Fruit fly (Drosophila melanogaster) whole organism, pupa: ENCODE measurements around the gene Ssl1.

ENCODE experiments used
- CG10348 ChIP-seq: fragments of 200-800 bp; sonication (Bioruptor generic); IDR thresholded peaks from 2 replicates; pipeline ENCODE4 v1.3.6; 2022; ENCODE audit warnings: missing biosample characterization, missing genetic modification characterization
- CG12605 ChIP-seq: fragments of 200-800 bp; sonication (Bioruptor generic); IDR thresholded peaks from 2 replicates; pipeline ENCODE4 v1.3.6; 2022; ENCODE audit warnings: missing biosample characterization, missing genetic modification characterization
- CG13204 ChIP-seq: fragments of 200-800 bp; sonication (Bioruptor generic); optimal IDR thresholded peaks from 2 replicates; lab custom pipeline; 2018; ENCODE audit warnings: missing biosample characterization, mild to moderate bottlenecking, missing genetic modification characterization, moderate library complexity
- CG14655 ChIP-seq: fragments of 200-800 bp; sonication (Bioruptor generic); optimal IDR thresholded peaks from 3 replicates; lab custom pipeline; 2017; ENCODE audit warnings: mild to moderate bottlenecking, missing biosample characterization, missing genetic modification reagents, missing genetic modification characterization
- CG15710 ChIP-seq: fragments of 200-800 bp; sonication (Bioruptor generic); optimal IDR thresholded peaks from 2 replicates; lab custom pipeline; 2018; ENCODE audit warnings: missing biosample characterization, mild to moderate bottlenecking, missing genetic modification characterization, moderate library complexity
- CG17806 ChIP-seq: fragments of 200-800 bp; sonication (Bioruptor generic); optimal IDR thresholded peaks from 2 replicates; lab custom pipeline; 2018; ENCODE audit warnings: missing biosample characterization, mild to moderate bottlenecking, missing genetic modification characterization, moderate library complexity
- CG32121 ChIP-seq: fragments of 200-800 bp; sonication (Bioruptor generic); IDR thresholded peaks from 2 replicates; pipeline ENCODE4 v1.3.6; 2022; ENCODE audit warnings: missing biosample characterization, missing genetic modification characterization
- CG34367 ChIP-seq: fragments of 200-800 bp; sonication (Bioruptor generic); optimal IDR thresholded peaks from 2 replicates; lab custom pipeline; 2018; ENCODE audit warnings: missing biosample characterization, mild to moderate bottlenecking, missing genetic modification characterization
- CG4496 ChIP-seq: fragments of 200-800 bp; sonication (Bioruptor generic); IDR thresholded peaks from 3 replicates; pipeline ENCODE4 v1.3.6; 2022; ENCODE audit warnings: missing biosample characterization, missing genetic modification characterization
- CG8159 ChIP-seq: fragments of 200-800 bp; sonication (Bioruptor generic); optimal IDR thresholded peaks from 3 replicates; lab custom pipeline; 2018; ENCODE audit warnings: missing biosample characterization, mild to moderate bottlenecking, missing genetic modification characterization, moderate library complexity
- CG8301 ChIP-seq: fragments of 200-800 bp; sonication (Bioruptor generic); optimal IDR thresholded peaks from 2 replicates; lab custom pipeline; 2018; ENCODE audit warnings: missing biosample characterization, mild to moderate bottlenecking, missing genetic modification characterization
- CG9948 ChIP-seq: fragments of 200-800 bp; sonication (Bioruptor generic); optimal IDR thresholded peaks from 2 replicates; lab custom pipeline; 2018; ENCODE audit warnings: missing biosample characterization, mild to moderate bottlenecking, missing genetic modification characterization, moderate library complexity
- D1 ChIP-seq: fragments of 200-800 bp; sonication (Bioruptor generic); optimal IDR thresholded peaks from 2 replicates; lab custom pipeline; 2018; ENCODE audit warnings: missing biosample characterization, mild to moderate bottlenecking, missing genetic modification characterization, moderate library complexity
- EcR ChIP-seq: fragments of 200-800 bp; sonication (Bioruptor generic); optimal IDR thresholded peaks from 3 replicates; lab custom pipeline; 2019; ENCODE audit warnings: missing biosample characterization, missing genetic modification characterization, mild to moderate bottlenecking, moderate library complexity, missing genetic modification reagents
- Ets98B ChIP-seq: fragments of 200-800 bp; sonication (Bioruptor generic); IDR thresholded peaks from 2 replicates; pipeline ENCODE4 v1.3.6; 2022; ENCODE audit warnings: missing biosample characterization, missing genetic modification characterization
- Pif1A ChIP-seq: fragments of 200-800 bp; sonication (Bioruptor generic); optimal IDR thresholded peaks from 3 replicates; lab custom pipeline; 2016; ENCODE audit warnings: missing biosample characterization, missing genetic modification characterization
- Pif1B ChIP-seq: fragments of 200-800 bp; sonication (Bioruptor generic); optimal IDR thresholded peaks from 3 replicates; lab custom pipeline; 2016; ENCODE audit warnings: missing biosample characterization, missing genetic modification characterization
- Snoo ChIP-seq: fragments of 200-800 bp; sonication (Bioruptor generic); optimal IDR thresholded peaks from 3 replicates; lab custom pipeline; 2017; ENCODE audit warnings: missing biosample characterization, mild to moderate bottlenecking, missing genetic modification characterization, inconsistent platforms
- fd96Ca ChIP-seq: fragments of 200-800 bp; sonication (Bioruptor generic); IDR thresholded peaks from 3 replicates; pipeline ENCODE4 v1.3.6; 2022; ENCODE audit warnings: missing biosample characterization, missing genetic modification characterization
- gl ChIP-seq: fragments of 200-800 bp; sonication (Bioruptor generic); optimal IDR thresholded peaks from 2 replicates; lab custom pipeline; 2018; ENCODE audit warnings: missing biosample characterization, mild to moderate bottlenecking, missing genetic modification characterization
- rn ChIP-seq: fragments of 200-800 bp; sonication (Bioruptor generic); IDR thresholded peaks from 2 replicates; pipeline ENCODE4 v1.3.6; 2022; ENCODE audit warnings: missing biosample characterization, missing genetic modification characterization

Ssl1 gene

DNA sequence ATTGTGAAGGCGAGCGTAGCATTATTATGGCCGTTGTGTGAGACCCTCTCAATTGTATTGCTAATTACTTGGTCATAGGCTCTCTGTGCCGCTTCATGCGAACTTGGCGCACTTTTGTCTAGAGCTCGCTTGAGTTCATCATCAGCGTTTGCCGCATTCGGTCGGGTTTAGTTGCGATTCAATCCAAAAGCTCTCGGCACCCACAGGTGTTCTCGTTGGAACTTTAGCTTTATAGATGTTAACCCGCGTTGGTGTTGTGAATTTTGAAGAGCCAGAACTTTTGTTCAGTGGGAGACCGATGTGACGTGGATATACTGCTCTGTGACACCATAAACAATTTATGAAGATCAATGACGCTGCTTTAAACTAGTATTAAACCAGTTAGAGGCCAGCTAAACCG lies 2.0 kb downstream of the Ssl1 start, which contains the start of gene slif:
Gene slif, plus strand, starts transcription at position 132 of the 400 bp plus-strand sequence.
- TF ChIP-seq CG13204 (no peak), CG9948 (tag; lab: Kevin White, UChicago) (no peak), CG17806 (tag; lab: Kevin White, UChicago) (no peak)

DNA sequence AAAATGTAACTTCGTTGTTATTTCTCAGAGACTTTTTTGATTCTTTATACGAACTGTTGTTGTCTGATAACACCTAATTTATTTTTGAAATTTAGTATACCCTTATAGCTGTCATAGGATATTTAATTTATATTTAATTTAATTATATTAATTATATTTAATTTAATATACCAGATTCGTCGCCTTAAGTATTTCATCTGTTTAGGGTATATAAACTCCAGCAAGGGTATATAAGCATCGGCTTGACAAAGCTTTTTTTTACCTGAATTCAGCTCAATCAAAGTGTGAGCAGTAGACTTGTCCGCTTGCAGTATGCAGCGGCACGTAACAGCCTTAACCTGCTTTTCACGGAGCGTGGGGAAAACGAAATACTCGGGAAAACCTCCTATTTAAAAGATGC lies 4.8 kb downstream of the Ssl1 start:
- TF ChIP-seq CG4496 (0 out of 3 replicates have a peak, but pooled peaks have one; percentile 6), CG8159 (tag; lab: Kevin White, UChicago) (no peak), gl (tag; lab: Kevin White, UChicago) (no peak), CG14655 (no peak), CG17806 (tag; lab: Kevin White, UChicago) (no peak), CG15710 (tag; lab: Kevin White, UChicago) (no peak), fd96Ca (GFP tag; lab: Robert Waterston, UW) (no peak), CG8301 (no peak)

DNA sequence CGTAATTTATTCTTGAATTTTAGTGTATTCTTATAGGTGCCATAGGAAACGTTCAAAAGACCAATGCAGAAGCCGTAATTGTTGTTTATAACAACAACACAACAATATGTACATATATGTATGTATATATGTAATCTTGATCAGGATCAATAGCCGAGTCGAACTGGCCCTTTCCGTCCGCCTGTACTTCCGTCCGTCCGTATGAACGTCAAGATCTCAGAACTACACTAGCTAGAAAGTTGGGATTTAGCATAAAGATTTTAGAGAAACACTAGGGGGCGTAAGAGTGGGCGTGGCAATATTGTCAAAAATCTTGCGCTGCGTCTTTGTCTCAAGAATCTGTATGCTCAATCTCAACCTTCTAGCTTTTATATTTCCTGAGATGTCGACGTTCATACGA lies 5.6 kb downstream of the Ssl1 start:
- TF ChIP-seq CG34367 (tag; lab: Kevin White, UChicago) (no peak), rn (GFP tag; lab: Robert Waterston, UW) (no peak), Pif1B (GFP tag; lab: Kevin White, UChicago) (no peak), Ets98B (no peak), CG8159 (tag; lab: Kevin White, UChicago) (no peak), CG14655 (no peak), CG12605 (GFP tag; lab: Robert Waterston, UW) (no peak)

DNA sequence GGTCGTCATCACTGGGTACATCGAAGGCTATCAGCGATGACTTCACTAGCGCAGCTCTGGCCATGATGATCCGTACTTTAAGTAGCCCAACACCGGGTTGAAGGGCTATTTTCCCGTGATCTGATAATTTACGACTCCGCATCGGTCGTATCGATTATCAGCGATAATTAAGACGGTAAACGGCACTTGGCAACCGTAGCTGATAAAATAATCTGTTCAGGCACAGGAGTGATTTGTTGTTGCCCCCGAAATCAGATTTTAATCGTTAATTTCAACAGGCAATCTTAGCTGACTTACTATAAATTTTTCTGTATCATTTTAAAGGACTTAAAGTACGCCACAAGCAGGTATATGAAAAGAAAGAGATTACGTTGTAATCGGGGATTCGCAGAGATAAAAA lies 7.0 kb downstream of the Ssl1 start:
- TF ChIP-seq Snoo (tag; lab: Kevin White, UChicago): no peak
- no peak for TF ChIP-seq CG12605 (GFP tag; lab: Robert Waterston, UW)
- no peak for TF ChIP-seq Pif1A
- TF ChIP-seq fd96Ca (GFP tag; lab: Robert Waterston, UW): no peak
- TF ChIP-seq CG8159 (tag; lab: Kevin White, UChicago): no peak
- TF ChIP-seq CG34367 (tag; lab: Kevin White, UChicago): no peak
- no peak for TF ChIP-seq CG8301
- no peak for TF ChIP-seq EcR (GFP tag; lab: Kevin White, UChicago)
- TF ChIP-seq CG32121: no peak
- no peak for TF ChIP-seq CG9948 (tag; lab: Kevin White, UChicago)
- TF ChIP-seq CG13204: no peak
- no peak for TF ChIP-seq rn (GFP tag; lab: Robert Waterston, UW)

DNA sequence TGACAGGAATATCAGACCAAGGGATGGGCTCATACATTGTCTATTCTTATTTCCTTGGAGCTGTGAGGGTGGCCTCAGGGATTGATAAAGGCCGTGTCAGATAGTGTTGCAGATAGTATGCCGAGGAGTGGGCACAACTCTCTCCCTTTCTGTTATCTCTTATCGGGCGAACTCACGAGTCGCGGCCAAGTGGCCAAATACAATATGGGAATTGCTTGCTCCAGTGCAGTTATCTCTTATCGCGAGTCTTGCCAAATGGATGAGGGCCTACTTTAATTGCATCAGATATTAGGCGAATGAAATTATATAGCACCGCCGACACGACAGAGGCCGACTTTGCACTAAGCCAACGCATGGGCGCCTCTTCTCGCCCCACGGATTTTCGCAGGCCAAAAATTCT lies 8.1 kb downstream of the Ssl1 start:
- TF ChIP-seq Ets98B (no peak), EcR (GFP tag; lab: Kevin White, UChicago) (peak; percentile 47)

DNA sequence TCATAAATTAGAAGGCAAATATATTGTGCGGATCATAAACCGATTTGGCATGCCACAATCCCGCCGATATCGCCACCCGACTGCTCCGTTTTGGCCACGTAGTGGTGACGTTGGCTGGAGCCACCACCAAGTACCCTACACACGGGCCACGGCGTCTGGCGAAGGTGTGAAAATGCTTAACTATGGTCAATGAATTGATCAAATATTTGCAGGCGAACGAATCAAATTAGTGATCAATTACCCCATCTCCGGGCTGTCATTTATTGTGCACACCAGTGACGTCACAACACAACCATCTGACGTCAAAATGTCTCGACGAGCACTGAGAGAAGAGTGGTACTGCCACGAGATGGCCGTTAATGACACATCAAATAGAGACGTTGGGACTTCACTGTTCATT lies 8.8 kb downstream of the Ssl1 start:
- TF ChIP-seq Pif1A: no peak
- TF ChIP-seq CG8159 (tag; lab: Kevin White, UChicago): no peak
- no peak for TF ChIP-seq CG17806 (tag; lab: Kevin White, UChicago)
- TF ChIP-seq Ets98B: no peak
- TF ChIP-seq CG15710 (tag; lab: Kevin White, UChicago): no peak
- no peak for TF ChIP-seq CG14655
- TF ChIP-seq CG32121: no peak
- TF ChIP-seq CG13204: no peak
- TF ChIP-seq fd96Ca (GFP tag; lab: Robert Waterston, UW): no peak
- TF ChIP-seq D1 (tag; lab: Kevin White, UChicago): no peak
- TF ChIP-seq CG8301: no peak
- TF ChIP-seq CG4496: no peak
- TF ChIP-seq Snoo (tag; lab: Kevin White, UChicago): no peak
- no peak for TF ChIP-seq CG10348
- TF ChIP-seq CG9948 (tag; lab: Kevin White, UChicago): no peak
- no peak for TF ChIP-seq rn (GFP tag; lab: Robert Waterston, UW)
- no peak for TF ChIP-seq gl (tag; lab: Kevin White, UChicago)
- TF ChIP-seq, all 21 proteins: peak for 0

DNA sequence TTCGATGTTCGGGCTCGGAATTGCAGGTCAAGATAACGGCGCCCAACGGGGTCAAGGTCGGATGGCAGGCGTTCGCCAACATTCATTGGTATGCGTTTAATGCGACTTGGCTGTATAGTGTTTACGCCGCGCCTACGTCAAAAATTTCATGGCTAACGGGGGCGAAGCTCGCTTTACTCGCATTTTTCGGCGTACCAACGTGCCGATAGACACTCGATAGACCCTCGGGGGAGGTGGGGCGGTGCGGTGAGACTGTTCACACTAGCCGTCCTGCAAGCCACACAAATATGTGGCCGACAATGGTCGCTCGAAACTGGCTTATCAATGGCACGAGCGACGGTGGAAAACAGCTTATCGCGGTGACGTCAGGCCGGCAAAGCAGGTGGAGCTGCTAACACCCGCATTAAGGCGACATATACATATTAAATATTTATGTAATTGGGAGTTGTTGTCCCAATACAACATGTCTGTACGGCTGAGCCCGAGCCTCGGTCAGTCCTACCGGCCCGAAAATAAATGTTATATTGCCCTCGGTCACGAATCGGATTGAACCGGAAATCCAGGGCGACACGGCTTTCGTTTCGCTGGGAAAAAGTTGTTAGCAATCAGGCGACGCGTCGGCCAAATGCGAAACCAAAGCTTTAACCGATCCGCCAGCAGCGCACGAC lies 9.8 kb downstream of the Ssl1 start:
- TF ChIP-seq EcR (GFP tag; lab: Kevin White, UChicago) (no peak), Ets98B (no peak), rn (GFP tag; lab: Robert Waterston, UW) (no peak), CG17806 (tag; lab: Kevin White, UChicago) (no peak), CG8159 (tag; lab: Kevin White, UChicago) (no peak), gl (tag; lab: Kevin White, UChicago) (no peak), CG12605 (GFP tag; lab: Robert Waterston, UW) (no peak), CG15710 (tag; lab: Kevin White, UChicago) (no peak), Pif1B (GFP tag; lab: Kevin White, UChicago) (no peak), CG13204 (no peak), Pif1A (no peak), fd96Ca (GFP tag; lab: Robert Waterston, UW) (no peak), CG32121 (no peak), CG4496 (no peak)
